Fruit fly (Drosophila melanogaster) whole organism, embryonic: ENCODE measurements around the gene Gr5a.
A peak's percentile ranks its signal among the peaks of the same experiment; 100 is the strongest.

Source experiments
- B-H2 ChIP-seq: fragments of 200-800 bp; sonication (Bioruptor generic); optimal IDR thresholded peaks from 2 replicates; lab custom pipeline; 2018; ENCODE audit warnings: missing biosample characterization, mild to moderate bottlenecking, missing genetic modification characterization
- CG11560 ChIP-seq: fragments of 200-800 bp; sonication (Bioruptor generic); IDR thresholded peaks from 3 replicates; pipeline ENCODE4 v1.3.6; 2022; ENCODE audit warnings: missing biosample characterization, missing genetic modification characterization
- CG1233 ChIP-seq: fragments of 200-800 bp; sonication (Bioruptor generic); optimal IDR thresholded peaks from 4 replicates; lab custom pipeline; 2018; ENCODE audit warnings: missing biosample characterization, mild to moderate bottlenecking, missing genetic modification characterization
- CG14014 ChIP-seq: fragments of 200-800 bp; sonication (Bioruptor generic); IDR thresholded peaks from 2 replicates; pipeline ENCODE4 v1.3.6; 2022; ENCODE audit warnings: missing biosample characterization, missing genetic modification characterization
- CG14050 ChIP-seq: fragments of 200-800 bp; sonication (Bioruptor generic); IDR thresholded peaks from 3 replicates; pipeline ENCODE4 v1.3.6; 2022; ENCODE audit warnings: missing biosample characterization, missing genetic modification characterization
- CG1602 ChIP-seq: fragments of 200-800 bp; sonication (Bioruptor generic); optimal IDR thresholded peaks from 3 replicates; lab custom pipeline; 2016; ENCODE audit warnings: missing biosample characterization, missing genetic modification characterization
- CG16779 ChIP-seq: fragments of 200-800 bp; sonication (Bioruptor generic); IDR thresholded peaks from 2 replicates; pipeline ENCODE4 v1.3.6; 2022; ENCODE audit warnings: missing biosample characterization, missing genetic modification characterization
- CG16813 ChIP-seq: fragments of 200-800 bp; sonication (Bioruptor generic); IDR thresholded peaks from 3 replicates; pipeline ENCODE4 v1.3.6; 2022; ENCODE audit warnings: missing biosample characterization, missing genetic modification characterization; ENCODE audit not compliant: partially characterized antibody
- CG16815 ChIP-seq: fragments of 200-800 bp; sonication (Bioruptor generic); optimal IDR thresholded peaks from 3 replicates; lab custom pipeline; 2017; ENCODE audit warnings: missing biosample characterization, mild to moderate bottlenecking, missing genetic modification characterization
- CG17361 ChIP-seq: fragments of 200-800 bp; sonication (Bioruptor generic); IDR thresholded peaks from 3 replicates; pipeline ENCODE4 v1.3.6; 2022; ENCODE audit warnings: missing biosample characterization, missing genetic modification characterization
- CG17912 ChIP-seq: fragments of 200-800 bp; sonication (Bioruptor generic); optimal IDR thresholded peaks from 2 replicates; lab custom pipeline; 2018; ENCODE audit warnings: missing biosample characterization, mild to moderate bottlenecking, missing genetic modification characterization
- CG1832 ChIP-seq: fragments of 200-800 bp; sonication (Bioruptor generic); optimal IDR thresholded peaks from 2 replicates; lab custom pipeline; 2017; ENCODE audit warnings: missing biosample characterization, mild to moderate bottlenecking, missing genetic modification characterization, inconsistent platforms
- CG2875 ChIP-seq: fragments of 200-800 bp; sonication (Bioruptor generic); optimal IDR thresholded peaks from 2 replicates; lab custom pipeline; 2017; ENCODE audit warnings: missing biosample characterization, mild to moderate bottlenecking, missing genetic modification characterization, missing genetic modification reagents
- CG2889 ChIP-seq: fragments of 200-800 bp; sonication (Bioruptor generic); IDR thresholded peaks from 3 replicates; pipeline ENCODE4 v1.3.6; 2022; ENCODE audit warnings: missing biosample characterization, missing genetic modification characterization
- CG31388 ChIP-seq: fragments of 200-800 bp; sonication (Bioruptor generic); optimal IDR thresholded peaks from 2 replicates; lab custom pipeline; 2016; ENCODE audit warnings: missing biosample characterization, missing genetic modification characterization
- CG32532 ChIP-seq: fragments of 200-800 bp; sonication (Bioruptor generic); IDR thresholded peaks from 2 replicates; pipeline ENCODE4 v1.3.6; 2022; ENCODE audit warnings: missing biosample characterization, missing genetic modification characterization
- CG32772 ChIP-seq: fragments of 200-800 bp; sonication (Bioruptor generic); IDR thresholded peaks from 2 replicates; pipeline ENCODE4 v1.3.6; 2022; ENCODE audit warnings: missing biosample characterization, missing genetic modification characterization
- CG6765 ChIP-seq: fragments of 200-800 bp; sonication (Bioruptor generic); optimal IDR thresholded peaks from 3 replicates; lab custom pipeline; 2017; ENCODE audit warnings: missing biosample characterization, mild to moderate bottlenecking, missing genetic modification characterization
- CG7928 ChIP-seq: fragments of 200-800 bp; sonication (Bioruptor generic); optimal IDR thresholded peaks from 2 replicates; lab custom pipeline; 2017; ENCODE audit warnings: missing biosample characterization, mild to moderate bottlenecking, missing genetic modification characterization
- CG8281 ChIP-seq: fragments of 200-800 bp; sonication (Bioruptor generic); optimal IDR thresholded peaks from 2 replicates; lab custom pipeline; 2018; ENCODE audit warnings: missing biosample characterization, mild to moderate bottlenecking, missing genetic modification characterization, moderate library complexity
- CG9876 ChIP-seq: fragments of 200-800 bp; sonication (Bioruptor generic); optimal IDR thresholded peaks from 2 replicates; lab custom pipeline; 2016; ENCODE audit warnings: missing biosample characterization, missing genetic modification characterization
- Dfd ChIP-seq, 2 experiments: fragments of >200 bp; optimal IDR thresholded peaks; 2 replicates each; lab custom pipeline; 2017; ENCODE audit warnings: missing biosample characterization in 2 of 2, missing genetic modification characterization in 2 of 2
- E2f2 ChIP-seq: fragments of 200-800 bp; sonication (Bioruptor generic); IDR thresholded peaks from 2 replicates; pipeline ENCODE4 v1.3.6; 2022; ENCODE audit warnings: missing biosample characterization, missing genetic modification characterization
- ERR ChIP-seq: fragments of 200-800 bp; sonication (Bioruptor generic); optimal IDR thresholded peaks from 2 replicates; lab custom pipeline; 2016; ENCODE audit warnings: missing biosample characterization, missing genetic modification characterization
- Elba2 ChIP-seq: fragments of 200-800 bp; sonication (Bioruptor generic); optimal IDR thresholded peaks from 3 replicates; lab custom pipeline; 2016; ENCODE audit warnings: missing biosample characterization, missing genetic modification characterization
- Hmx ChIP-seq: fragments of 200-800 bp; sonication (Bioruptor generic); optimal IDR thresholded peaks from 2 replicates; lab custom pipeline; 2016; ENCODE audit warnings: missing biosample characterization, missing genetic modification characterization
- Mrtf ChIP-seq: fragments of 200-800 bp; sonication (Bioruptor generic); IDR thresholded peaks from 3 replicates; pipeline ENCODE4 v1.3.6; 2022; ENCODE audit warnings: missing biosample characterization, missing genetic modification characterization
- Nf-YB ChIP-seq: fragments of 200-800 bp; sonication (Bioruptor generic); optimal IDR thresholded peaks from 3 replicates; lab custom pipeline; 2019; ENCODE audit warnings: missing biosample characterization, mild to moderate bottlenecking, missing genetic modification characterization, moderate library complexity
- Spps ChIP-seq: fragments of 200-800 bp; sonication (Bioruptor generic); optimal IDR thresholded peaks from 2 replicates; lab custom pipeline; 2018; ENCODE audit warnings: missing biosample characterization, mild to moderate bottlenecking, missing genetic modification characterization
- Ssrp ChIP-seq: fragments of 200-800 bp; sonication (Bioruptor generic); optimal IDR thresholded peaks from 2 replicates; lab custom pipeline; 2018; ENCODE audit warnings: missing biosample characterization, mild to moderate bottlenecking, missing genetic modification characterization, moderate library complexity
- Tbp ChIP-seq: fragments of >200 bp; optimal IDR thresholded peaks from 2 replicates; lab custom pipeline; 2018; ENCODE audit warnings: missing biosample characterization, missing genetic modification characterization
- btn ChIP-seq: fragments of 200-800 bp; sonication (Bioruptor generic); optimal IDR thresholded peaks from 2 replicates; lab custom pipeline; 2016; ENCODE audit warnings: missing biosample characterization, missing genetic modification characterization
- caup ChIP-seq: fragments of 200-800 bp; sonication (Bioruptor generic); optimal IDR thresholded peaks from 3 replicates; lab custom pipeline; 2017; ENCODE audit warnings: missing biosample characterization, mild to moderate bottlenecking, missing genetic modification characterization, moderate library complexity; ENCODE audit not compliant: severe bottlenecking
- cg ChIP-seq: fragments of 200-800 bp; sonication (Bioruptor generic); optimal IDR thresholded peaks from 3 replicates; lab custom pipeline; 2019; ENCODE audit warnings: missing biosample characterization, mild to moderate bottlenecking, missing genetic modification characterization, moderate library complexity
- dpn ChIP-seq, 2 experiments: fragments of 200-800 bp; sonication (Bioruptor generic); optimal IDR thresholded peaks; 3 replicates each; lab custom pipeline; 2016; ENCODE audit warnings: missing biosample characterization in 2 of 2, missing genetic modification characterization in 2 of 2
- ftz-f1 ChIP-seq: fragments of 200-800 bp; sonication (Bioruptor generic); optimal IDR thresholded peaks from 2 replicates; lab custom pipeline; 2016; ENCODE audit warnings: missing biosample characterization, missing genetic modification characterization
- h ChIP-seq: fragments of >200 bp; optimal IDR thresholded peaks from 2 replicates; lab custom pipeline; 2017
- jigr1 ChIP-seq: fragments of 200-800 bp; sonication (Bioruptor generic); IDR thresholded peaks from 3 replicates; pipeline ENCODE4 v1.3.6; 2022; ENCODE audit warnings: missing biosample characterization, missing genetic modification characterization
- lmd ChIP-seq: fragments of 200-800 bp; sonication (Bioruptor generic); IDR thresholded peaks from 2 replicates; pipeline ENCODE4 v1.3.6; 2022; ENCODE audit warnings: missing biosample characterization, missing genetic modification characterization
- nerfin-1 ChIP-seq: fragments of 200-800 bp; sonication (Bioruptor generic); optimal IDR thresholded peaks from 3 replicates; lab custom pipeline; 2019; ENCODE audit warnings: missing biosample characterization, mild to moderate bottlenecking, missing genetic modification characterization, moderate library complexity
- onecut ChIP-seq: fragments of 200-800 bp; sonication (Bioruptor generic); IDR thresholded peaks from 2 replicates; pipeline ENCODE4 v1.3.6; 2022; ENCODE audit warnings: missing biosample characterization, missing genetic modification characterization
- pita ChIP-seq: fragments of 200-800 bp; sonication (Bioruptor generic); optimal IDR thresholded peaks from 2 replicates; lab custom pipeline; 2017; ENCODE audit warnings: missing biosample characterization, mild to moderate bottlenecking, missing genetic modification characterization
- pros ChIP-seq: fragments of 200-800 bp; sonication (Bioruptor generic); optimal IDR thresholded peaks from 3 replicates; lab custom pipeline; 2019; ENCODE audit warnings: missing biosample characterization, mild to moderate bottlenecking, missing genetic modification characterization, moderate library complexity
- psq ChIP-seq: fragments of 200-800 bp; sonication (Bioruptor generic); optimal IDR thresholded peaks from 2 replicates; lab custom pipeline; 2017; ENCODE audit warnings: missing biosample characterization, missing genetic modification characterization
- row ChIP-seq: fragments of 200-800 bp; sonication (Bioruptor generic); IDR thresholded peaks from 3 replicates; pipeline ENCODE4 v1.3.6; 2022; ENCODE audit warnings: missing biosample characterization, missing genetic modification characterization
- salm ChIP-seq: fragments of 200-800 bp; sonication (Bioruptor generic); optimal IDR thresholded peaks from 2 replicates; lab custom pipeline; 2018; ENCODE audit warnings: missing biosample characterization, mild to moderate bottlenecking, missing genetic modification characterization
- sim ChIP-seq: fragments of 200-800 bp; sonication (Bioruptor generic); IDR thresholded peaks from 2 replicates; pipeline ENCODE4 v1.3.6; 2022; ENCODE audit warnings: missing biosample characterization, missing genetic modification characterization
- ssp ChIP-seq: fragments of 200-800 bp; sonication (Bioruptor generic); IDR thresholded peaks from 2 replicates; pipeline ENCODE4 v1.3.6; 2022; ENCODE audit warnings: missing biosample characterization, missing genetic modification characterization
- tna ChIP-seq: fragments of 200-800 bp; sonication (Bioruptor generic); IDR thresholded peaks from 2 replicates; pipeline ENCODE4 v1.3.6; 2022; ENCODE audit warnings: missing biosample characterization, missing genetic modification characterization; ENCODE audit not compliant: partially characterized antibody
- vvl ChIP-seq: fragments of 200-800 bp; sonication (Bioruptor generic); IDR thresholded peaks from 2 replicates; pipeline ENCODE4 v1.3.6; 2022; ENCODE audit warnings: missing biosample characterization, missing genetic modification characterization

Gene Gr5a

dm6 chrX:5677400-5678177, 2.8 kb upstream of the Gr5a start (continued):
- no peak for TF ChIP-seq cg (GFP tag; lab: Kevin White, UChicago)
- TF ChIP-seq Tbp: no peak
- peak; percentile 87 for TF ChIP-seq Spps (tag; lab: Kevin White, UChicago)
- TF ChIP-seq CG14050 (GFP tag; lab: Robert Waterston, UW): peak; percentile 67
- TF ChIP-seq nerfin-1: peak; percentile 94
- peak; percentile 98 for TF ChIP-seq CG17912 (GFP tag; lab: Kevin White, UChicago)
- TF ChIP-seq ERR: peak; percentile 80
- peak; percentile 82 for TF ChIP-seq Nf-YB (GFP tag; lab: Kevin White, UChicago)
- no peak for TF ChIP-seq CG1832
- peak; percentile 98 for TF ChIP-seq CG1233
- no peak for TF ChIP-seq h
- peak; percentile 57 for TF ChIP-seq CG9876 (GFP tag; lab: Kevin White, UChicago)
- peak; percentile 90 for TF ChIP-seq CG8281 (tag; lab: Kevin White, UChicago)
- no peak for TF ChIP-seq pita (GFP tag; lab: Kevin White, UChicago)
- TF ChIP-seq vvl (GFP tag; lab: Robert Waterston, UW): peak; percentile 83
- peak; percentile 14 for TF ChIP-seq Ssrp (tag; lab: Kevin White, UChicago)
- no peak for TF ChIP-seq Hmx
- TF ChIP-seq CG17361: peak; percentile 90
- TF ChIP-seq CG16779: peak; percentile 89
- peak; percentile 61 for TF ChIP-seq CG32772
- peak; percentile 97 for TF ChIP-seq CG2875 (GFP tag; lab: Kevin White, UChicago)
- TF ChIP-seq pros (GFP tag; lab: Kevin White, UChicago): peak; percentile 54
- TF ChIP-seq CG1602 (GFP tag; lab: Kevin White, UChicago): peak; percentile 83
- TF ChIP-seq CG11560: no peak
- no peak for TF ChIP-seq Elba2
- TF ChIP-seq jigr1: no peak
- peak; percentile 91 for TF ChIP-seq CG6765 (GFP tag; lab: Kevin White, UChicago)
- peak; percentile 75 to 89 for TF ChIP-seq dpn (GFP tag; optimal IDR thresholded peaks at IDR 0.05; lab: Kevin White, UChicago)
- TF ChIP-seq btn (GFP tag; lab: Kevin White, UChicago): peak; percentile 88
- TF ChIP-seq CG16813: no peak
- peak; percentile 97 for TF ChIP-seq caup (GFP tag; lab: Kevin White, UChicago)
- peak; percentile 71 for TF ChIP-seq E2f2 (GFP tag; lab: Robert Waterston, UW)
- TF ChIP-seq lmd (GFP tag; lab: Robert Waterston, UW): peak; percentile 61; the same call in 1 of the 2 replicates
- TF ChIP-seq ftz-f1 (GFP tag; lab: Kevin White, UChicago): peak; percentile 20
- TF ChIP-seq tna (GFP tag; lab: Robert Waterston, UW): no peak
- peak; percentile 94 for TF ChIP-seq salm (tag; lab: Kevin White, UChicago)
- peak; percentile 62 for TF ChIP-seq CG7928 (GFP tag; lab: Kevin White, UChicago)
- TF ChIP-seq Mrtf (GFP tag; lab: Robert Waterston, UW): peak; percentile 72; the same call in 2 of the 3 replicates
- no peak for TF ChIP-seq CG2889 (GFP tag; lab: Robert Waterston, UW)
- peak; percentile 48 for TF ChIP-seq ssp
- TF ChIP-seq CG16815: peak; percentile 28
- peak; percentile 83 for TF ChIP-seq CG31388
- peak; percentile 76 for TF ChIP-seq psq
- TF ChIP-seq CG14014 (GFP tag; lab: Robert Waterston, UW): peak; percentile 92; the same call in 1 of the 2 replicates
- TF ChIP-seq sim (GFP tag; lab: Robert Waterston, UW): peak; percentile 93
- TF ChIP-seq row (GFP tag; lab: Robert Waterston, UW): peak; percentile 73
- peak; percentile 93 for TF ChIP-seq onecut (GFP tag; lab: Robert Waterston, UW)
- TF ChIP-seq CG32532 (GFP tag; lab: Robert Waterston, UW): peak; percentile 31; the same call in 1 of the 2 replicates
- peak; percentile 93 for TF ChIP-seq B-H2 (GFP tag; lab: Kevin White, UChicago)
- no peak for TF ChIP-seq Dfd (GFP tag; optimal IDR thresholded peaks at IDR 0.05; lab: Kevin White, UChicago)
